Fruit fly (Drosophila melanogaster): Measurements from ENCODE around the gene CG18577.

The CG18577 gene

DNA sequence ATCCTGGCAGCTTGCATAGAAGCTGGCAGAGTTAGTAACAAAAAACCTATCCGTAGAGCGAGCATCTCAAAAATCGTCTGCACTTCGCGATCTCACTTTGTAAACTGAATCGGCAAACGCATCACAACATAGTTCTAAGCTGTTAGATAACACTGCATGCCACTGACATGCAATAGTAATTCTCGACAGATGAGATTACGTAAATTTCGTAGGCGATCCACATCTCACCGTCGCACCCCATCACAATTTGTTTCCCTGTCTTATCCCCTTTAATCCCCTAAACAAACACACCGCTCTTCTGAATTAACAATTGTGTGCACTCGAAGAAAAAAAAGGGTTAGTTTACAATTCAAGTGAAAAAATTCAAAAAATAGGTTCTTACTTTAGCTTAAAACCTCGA, 25.7 kb upstream of the CG18577 start, which contains the start of gene Ugt35B1:
Ugt35B1 (minus strand) TSS at position 101 of the 400 bp plus-strand sequence.
- TF ChIP-seq spab (GFP tag; optimal IDR thresholded peaks at IDR 0.05) = no peak
- no peak for TF ChIP-seq Eip75B (GFP tag; optimal IDR thresholded peaks at IDR 0.05)
- TF ChIP-seq CG7368 (GFP tag; optimal IDR thresholded peaks at IDR 0.05) = no peak
- TF ChIP-seq salr (GFP tag; optimal IDR thresholded peaks at IDR 0.05) = no peak
- TF ChIP-seq net (GFP tag; optimal IDR thresholded peaks at IDR 0.05) = no peak
- TF ChIP-seq acj6 (GFP tag; optimal IDR thresholded peaks at IDR 0.05) = no peak
- TF ChIP-seq CG10631 (GFP tag; optimal IDR thresholded peaks at IDR 0.05) = no peak
- no peak for TF ChIP-seq CG9139 (GFP tag; optimal IDR thresholded peaks at IDR 0.05)
- TF ChIP-seq dsx (GFP tag; optimal IDR thresholded peaks at IDR 0.05; ENCODE audit: poor library complexity, severe bottlenecking) = no peak
- no peak for TF ChIP-seq Eip93F (GFP tag; optimal IDR thresholded peaks at IDR 0.05)
- TF ChIP-seq CG8119 (GFP tag; IDR thresholded peaks at IDR 0.05) = no peak
- no peak for TF ChIP-seq fkh (GFP tag; optimal IDR thresholded peaks at IDR 0.05)
- no peak for TF ChIP-seq CG4318 (GFP tag; optimal IDR thresholded peaks at IDR 0.05)
- no peak for TF ChIP-seq CG6163 (GFP tag; IDR thresholded peaks at IDR 0.05)
- no peak for TF ChIP-seq CG16779 (tag; optimal IDR thresholded peaks at IDR 0.05)
- TF ChIP-seq CG15336 (GFP tag; IDR thresholded peaks at IDR 0.05) = no peak

DNA sequence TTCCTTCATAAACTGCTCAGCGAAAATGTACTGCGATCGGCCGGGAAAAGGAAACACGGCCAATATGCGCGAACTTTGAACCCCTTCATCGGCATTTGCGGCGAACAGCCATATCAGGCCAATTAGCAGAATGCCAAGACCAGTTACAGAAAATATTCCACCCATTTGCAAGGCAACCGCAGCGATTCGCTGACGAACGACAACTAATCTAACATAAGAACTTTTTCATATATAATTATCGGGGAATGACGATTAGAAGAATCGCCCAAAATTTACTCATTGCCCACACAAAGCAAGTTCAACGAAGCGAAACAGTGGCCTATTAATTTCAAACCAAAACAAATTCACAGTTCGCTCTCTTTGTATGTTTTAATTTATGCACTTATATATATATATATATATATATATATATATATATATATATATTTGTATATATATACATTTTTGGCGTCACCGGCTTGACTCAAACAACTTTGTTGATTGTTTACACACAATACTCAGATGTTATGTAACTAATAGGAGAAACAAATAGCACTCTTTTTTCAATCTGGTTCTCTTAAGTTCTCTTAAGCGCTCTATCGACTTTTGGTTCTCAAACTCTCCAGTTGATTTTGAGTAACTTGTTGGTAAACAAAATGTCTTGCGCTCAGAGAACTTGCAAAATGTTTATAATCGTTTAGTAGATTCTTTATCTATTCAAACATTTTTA, 23.3 kb upstream of the CG18577 start, which contains the start of gene Ugt35A1:
Ugt35A1 (minus strand) TSS at position 205 of the 709 bp plus-strand sequence.
- TF ChIP-seq salr (GFP tag; optimal IDR thresholded peaks at IDR 0.05) (no peak), CG6854 (GFP tag; optimal IDR thresholded peaks at IDR 0.05) (no peak), CG10631 (GFP tag; optimal IDR thresholded peaks at IDR 0.05) (no peak), spab (GFP tag; optimal IDR thresholded peaks at IDR 0.05) (no peak), CG8632 (GFP tag; optimal IDR thresholded peaks at IDR 0.05) (no peak), dsx (GFP tag; optimal IDR thresholded peaks at IDR 0.05; ENCODE audit: poor library complexity, severe bottlenecking) (no peak), fkh (GFP tag; optimal IDR thresholded peaks at IDR 0.05) (peak; percentile 48), CG34406 (GFP tag; optimal IDR thresholded peaks at IDR 0.05) (no peak), svp (GFP tag) (peak; percentile 42), acj6 (GFP tag; optimal IDR thresholded peaks at IDR 0.05) (no peak), Ets96B (tag; optimal IDR thresholded peaks at IDR 0.05) (no peak), Eip75B (GFP tag; optimal IDR thresholded peaks at IDR 0.05) (no peak), CG7368 (GFP tag; optimal IDR thresholded peaks at IDR 0.05) (no peak), esn (GFP tag; optimal IDR thresholded peaks at IDR 0.05) (no peak), Gug (GFP tag; IDR thresholded peaks at IDR 0.05) (no peak), vri (GFP tag; optimal IDR thresholded peaks at IDR 0.05) (peak; percentile 75)

DNA sequence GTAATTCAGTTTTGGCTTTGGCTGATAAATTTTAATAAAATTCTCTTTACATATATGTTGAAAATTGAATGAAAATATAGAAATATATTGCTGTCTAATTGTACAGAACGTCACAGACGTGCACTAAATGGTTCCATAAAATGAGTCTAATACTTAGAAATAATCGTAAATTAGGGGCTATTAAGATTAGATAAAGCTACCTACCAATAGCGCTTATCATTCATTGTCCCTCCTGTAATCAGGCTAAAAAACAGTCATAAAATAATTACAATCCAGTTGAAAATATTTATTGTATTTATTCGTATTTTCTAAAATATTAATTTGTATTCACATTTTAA, 22.8 kb upstream of the CG18577 start:
- TF ChIP-seq CG8119 (GFP tag; IDR thresholded peaks at IDR 0.05) = no peak

DNA sequence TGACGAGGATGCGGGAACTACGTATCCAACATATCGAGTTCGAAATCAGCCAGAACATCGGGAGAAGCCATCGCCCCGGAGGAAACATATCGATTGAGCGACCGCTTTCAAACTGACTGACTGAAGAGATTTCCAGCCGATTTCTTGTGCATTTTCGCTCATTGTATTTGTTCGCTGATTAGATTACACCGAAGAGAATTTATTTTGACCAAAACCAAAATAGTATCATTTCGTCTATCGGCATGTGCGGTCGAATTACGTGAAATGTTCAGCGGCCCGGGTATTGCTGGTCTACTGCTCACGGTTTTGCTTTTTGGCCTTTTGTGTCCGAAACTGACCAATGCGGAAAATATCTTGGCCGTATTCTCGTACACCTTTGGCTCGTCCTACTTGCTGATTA, 20.6 kb upstream of the CG18577 start, which contains the start of the genes Ugt304A1 and Ugt303A1:
Ugt304A1 (minus strand) TSS at position 101 of the 400 bp plus-strand sequence.
Ugt303A1 (plus strand) TSS at position 222 of the 400 bp plus-strand sequence.
- no peak for TF ChIP-seq dac (GFP tag; optimal IDR thresholded peaks at IDR 0.05)
- TF ChIP-seq vri (GFP tag; optimal IDR thresholded peaks at IDR 0.05) = peak; percentile 42

- no peak for TF ChIP-seq cyc (GFP tag; optimal IDR thresholded peaks at IDR 0.05)
- no peak for TF ChIP-seq Smox (GFP tag; optimal IDR thresholded peaks at IDR 0.05)
- no peak for TF ChIP-seq CG6163 (GFP tag; IDR thresholded peaks at IDR 0.05)
These were observed 20.1 kb upstream of the CG18577 start for dm6 chr3R:11175777-11176176.

DNA sequence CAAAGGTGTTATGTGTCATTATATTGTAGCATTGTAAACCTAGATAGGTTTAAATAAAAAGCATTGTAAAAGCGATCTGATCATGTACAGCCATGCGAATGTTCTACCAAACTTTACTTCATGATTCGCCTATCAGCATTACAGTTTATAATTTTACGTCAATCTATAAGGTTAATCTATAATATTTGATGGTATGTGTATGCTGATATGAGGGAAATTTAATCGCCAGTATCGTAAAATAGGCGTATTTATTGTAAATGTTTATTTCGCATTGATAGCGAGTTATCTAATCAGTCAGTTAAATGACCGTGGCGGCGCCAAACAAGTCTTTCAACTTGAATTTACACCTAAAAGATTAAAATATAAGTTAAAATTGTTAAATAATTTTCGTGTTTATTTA, 18.3 kb upstream of the CG18577 start:
- TF ChIP-seq Ets96B (tag; optimal IDR thresholded peaks at IDR 0.05) = no peak

dm6 chr3R:11178300-11178699, 17.6 kb upstream of the CG18577 start:
- no peak for TF ChIP-seq eg (GFP tag; IDR thresholded peaks at IDR 0.05)
- no peak for TF ChIP-seq CG8632 (GFP tag; optimal IDR thresholded peaks at IDR 0.05)
- peak; percentile 47 for TF ChIP-seq fkh (GFP tag; optimal IDR thresholded peaks at IDR 0.05)

All from whole organism, prepupa.